Worm (Caenorhabditis elegans) whole organism, L4 larva: Measurements from ENCODE around the gene zig-3.

Experiments used
- D1046.2 ChIP-seq: fragments of 200-800 bp; sonication (Bioruptor generic); IDR thresholded peaks from 2 replicates; pipeline ENCODE4 v1.3.6; 2022; ENCODE audit warnings: missing genetic modification characterization, missing compliant biosample characterization
- F49E8.2 ChIP-seq: sonication (generic microtip); optimal IDR thresholded peaks from 2 replicates; lab custom pipeline; 2016; ENCODE audit warnings: missing compliant biosample characterization, mild to moderate bottlenecking, missing genetic modification characterization, borderline replicate concordance
- T26A8.4 ChIP-seq: fragments of 200-800 bp; sonication (Bioruptor generic); IDR thresholded peaks from 2 replicates; pipeline ENCODE4 v1.3.6; 2022; ENCODE audit warnings: missing genetic modification characterization, missing compliant biosample characterization
- Y48G9A.11 ChIP-seq: fragments of 200-800 bp; sonication (Bioruptor generic); IDR thresholded peaks from 2 replicates; pipeline ENCODE4 v1.3.6; 2022; ENCODE audit warnings: missing genetic modification reagents, missing genetic modification characterization, missing compliant biosample characterization
- Y75B8A.6 ChIP-seq: fragments of 200-800 bp; sonication (Bioruptor generic); IDR thresholded peaks from 2 replicates; pipeline ENCODE4 v1.3.6; 2022; ENCODE audit warnings: missing genetic modification reagents, missing genetic modification characterization, missing compliant biosample characterization
- ama-1 ChIP-seq: fragments of 150-350 bp; optimal IDR thresholded peaks from 2 replicates; lab custom pipeline; 2014; ENCODE audit warnings: inconsistent platforms, mixed read lengths
- attf-4 ChIP-seq: sonication (generic microtip); optimal IDR thresholded peaks from 3 replicates; lab custom pipeline; 2017; ENCODE audit warnings: missing biosample characterization, missing genetic modification characterization
- ceh-62 ChIP-seq: sonication (generic microtip); optimal IDR thresholded peaks from 2 replicates; lab custom pipeline; 2017; ENCODE audit warnings: missing biosample characterization, missing genetic modification characterization
- ceh-82 ChIP-seq: sonication (generic microtip); optimal IDR thresholded peaks from 2 replicates; lab custom pipeline; 2017; ENCODE audit warnings: missing biosample characterization, missing genetic modification characterization
- daf-12 ChIP-seq: fragments of 150-350 bp; optimal IDR thresholded peaks from 2 replicates; lab custom pipeline; 2014; ENCODE audit warnings: missing biosample characterization, missing genetic modification reagents, missing genetic modification characterization
- dmd-8 ChIP-seq: fragments of 200-800 bp; sonication (Bioruptor generic); IDR thresholded peaks from 2 replicates; pipeline ENCODE4 v1.3.6; 2022; ENCODE audit warnings: missing genetic modification characterization, missing compliant biosample characterization
- dpl-1 ChIP-seq: fragments of 150-350 bp; optimal IDR thresholded peaks from 2 replicates; lab custom pipeline; 2014; ENCODE audit warnings: missing biosample characterization, missing genetic modification reagents, missing genetic modification characterization
- egl-27 ChIP-seq: sonication (generic microtip); optimal IDR thresholded peaks from 3 replicates; lab custom pipeline; 2017; ENCODE audit warnings: missing biosample characterization, missing genetic modification reagents, missing genetic modification characterization
- egl-43 ChIP-seq: fragments of 200-800 bp; sonication (Bioruptor generic); IDR thresholded peaks from 2 replicates; pipeline ENCODE4 v1.3.6; 2022; ENCODE audit warnings: missing genetic modification reagents, missing genetic modification characterization, missing compliant biosample characterization
- fos-1 ChIP-seq: fragments of 150-350 bp; optimal IDR thresholded peaks from 2 replicates; lab custom pipeline; 2014; ENCODE audit warnings: missing biosample characterization, missing genetic modification characterization
- gei-8 ChIP-seq: fragments of 200-800 bp; sonication (Bioruptor generic); optimal IDR thresholded peaks from 2 replicates; lab custom pipeline; 2018; ENCODE audit warnings: mild to moderate bottlenecking, missing genetic modification characterization, missing compliant biosample characterization
- hif-1 ChIP-seq, 2 experiments: sonication (generic microtip); optimal IDR thresholded peaks; 2 replicates each; lab custom pipeline; 2016 to 2017; ENCODE audit warnings: missing compliant biosample characterization in 2 of 2, missing genetic modification characterization in 2 of 2, missing genetic modification reagents in 2 of 2, missing genotype in 2 of 2, mild to moderate bottlenecking in 1 of 2
- hlh-30 ChIP-seq: sonication (generic microtip); optimal IDR thresholded peaks from 2 replicates; lab custom pipeline; 2017; ENCODE audit warnings: antibody characterized with exemption, mild to moderate bottlenecking, missing genetic modification characterization, missing compliant biosample characterization; ENCODE audit not compliant: insufficient read depth
- lim-7 ChIP-seq: fragments of 200-800 bp; sonication (Bioruptor generic); IDR thresholded peaks from 2 replicates; pipeline ENCODE4 v1.3.6; 2022; ENCODE audit warnings: missing genetic modification characterization, missing compliant biosample characterization
- lin-1 ChIP-seq: fragments of 200-800 bp; sonication (Bioruptor generic); IDR thresholded peaks from 2 replicates; pipeline ENCODE4 v1.3.6; 2022; ENCODE audit warnings: missing genetic modification reagents, missing genetic modification characterization, missing compliant biosample characterization
- lin-38 ChIP-seq: fragments of 200-800 bp; sonication (Bioruptor generic); IDR thresholded peaks from 2 replicates; pipeline ENCODE4 v1.3.6; 2022; ENCODE audit warnings: missing genetic modification reagents, missing genetic modification characterization, missing compliant biosample characterization
- lin-39 ChIP-seq: fragments of 150-350 bp; optimal IDR thresholded peaks from 2 replicates; lab custom pipeline; 2014; ENCODE audit warnings: missing biosample characterization, missing genetic modification reagents, missing genetic modification characterization
- lsy-2 ChIP-seq, 2 experiments: fragments of 150-350 bp in 1 of 2; sonication (generic microtip) in 1 of 2; optimal IDR thresholded peaks; 2 replicates each; lab custom pipeline; 2014 to 2017; ENCODE audit warnings: missing biosample characterization in 2 of 2, missing genetic modification characterization in 2 of 2
- madf-9 ChIP-seq: fragments of 200-800 bp; sonication (Bioruptor generic); conservative IDR thresholded peaks from 2 replicates; pipeline ENCODE4 v1.3.6; 2022; ENCODE audit warnings: missing genetic modification reagents, missing genetic modification characterization, missing compliant biosample characterization
- mxl-2 ChIP-seq: fragments of 200-800 bp; sonication (Bioruptor generic); conservative IDR thresholded peaks from 2 replicates; pipeline ENCODE4 v1.3.6; 2022; ENCODE audit warnings: missing genetic modification reagents, missing genetic modification characterization, missing compliant biosample characterization
- mxl-3 ChIP-seq: fragments of 200-800 bp; sonication (Bioruptor generic); optimal IDR thresholded peaks from 2 replicates; lab custom pipeline; 2018; ENCODE audit warnings: mild to moderate bottlenecking, missing genetic modification characterization, missing compliant biosample characterization
- nhr-102 ChIP-seq: sonication (generic microtip); optimal IDR thresholded peaks from 2 replicates; lab custom pipeline; 2016; ENCODE audit warnings: mild to moderate bottlenecking, missing genetic modification characterization, moderate library complexity, missing compliant biosample characterization
- nhr-41 ChIP-seq: fragments of 200-800 bp; sonication (Bioruptor generic); IDR thresholded peaks from 2 replicates; pipeline ENCODE4 v1.3.6; 2022; ENCODE audit warnings: missing genetic modification reagents, missing genetic modification characterization, missing compliant biosample characterization
- nhr-42 ChIP-seq: fragments of 200-800 bp; sonication (Bioruptor generic); IDR thresholded peaks from 2 replicates; pipeline ENCODE4 v1.3.6; 2022; ENCODE audit warnings: missing genetic modification characterization, missing compliant biosample characterization
- nhr-48 ChIP-seq: sonication (generic microtip); optimal IDR thresholded peaks from 2 replicates; lab custom pipeline; 2016; ENCODE audit warnings: mild to moderate bottlenecking, missing genetic modification characterization, missing compliant biosample characterization
- nhr-6 ChIP-seq: fragments of 150-350 bp; optimal IDR thresholded peaks from 2 replicates; lab custom pipeline; 2014; ENCODE audit warnings: missing biosample characterization, missing genetic modification characterization
- nhr-77 ChIP-seq: fragments of 150-350 bp; optimal IDR thresholded peaks from 2 replicates; lab custom pipeline; 2014; ENCODE audit warnings: missing biosample characterization, missing genetic modification characterization
- pha-4 ChIP-seq, 2 experiments: fragments of 150-350 bp in 1 of 2; fragments of 200-800 bp in 1 of 2; sonication (Bioruptor generic) in 1 of 2; IDR thresholded peaks in 1 of 2; optimal IDR thresholded peaks in 1 of 2; 2 replicates each; pipeline versions ENCODE4 v1.3.6 to Lab custom; 2014 to 2022; ENCODE audit warnings: missing genetic modification characterization in 2 of 2, missing genetic modification reagents in 2 of 2, missing biosample characterization in 1 of 2, missing compliant biosample characterization in 1 of 2
- rbr-2 ChIP-seq: sonication (generic microtip); optimal IDR thresholded peaks from 2 replicates; lab custom pipeline; 2016; ENCODE audit warnings: missing genotype, missing genetic modification characterization, missing compliant biosample characterization
- snpc-1.2 ChIP-seq: fragments of 200-800 bp; sonication (Bioruptor generic); IDR thresholded peaks from 2 replicates; pipeline ENCODE4 v1.3.6; 2022; ENCODE audit warnings: missing genetic modification reagents, missing genetic modification characterization, missing compliant biosample characterization
- spr-1 ChIP-seq: sonication (generic microtip); optimal IDR thresholded peaks from 2 replicates; lab custom pipeline; 2016; ENCODE audit warnings: mild to moderate bottlenecking, missing genetic modification characterization, missing compliant biosample characterization
- spr-3 ChIP-seq: fragments of 200-800 bp; sonication (Bioruptor generic); optimal IDR thresholded peaks from 2 replicates; lab custom pipeline; 2018; ENCODE audit warnings: mild to moderate bottlenecking, missing genetic modification characterization, missing compliant biosample characterization
- tag-97 ChIP-seq: fragments of 200-800 bp; sonication (Bioruptor generic); IDR thresholded peaks from 2 replicates; pipeline ENCODE4 v1.3.6; 2022; ENCODE audit warnings: missing genetic modification characterization, missing compliant biosample characterization
- tra-1 ChIP-seq: fragments of 200-800 bp; sonication (Bioruptor generic); IDR thresholded peaks from 2 replicates; pipeline ENCODE4 v1.3.6; 2022; ENCODE audit warnings: missing genetic modification reagents, missing genetic modification characterization, missing compliant biosample characterization
- unc-130 ChIP-seq: sonication (generic microtip); optimal IDR thresholded peaks from 2 replicates; lab custom pipeline; 2016; ENCODE audit warnings: missing genetic modification reagents, missing genetic modification characterization, missing compliant biosample characterization
- unc-62 ChIP-seq, 3 experiments: fragments of 150-350 bp in 1 of 3; sonication (generic microtip); optimal IDR thresholded peaks in 2 of 3; peaks in 1 of 3; 1 replicate in 1 of 3; 2 replicates in 2 of 3; lab custom pipeline; 2014 to 2017; ENCODE audit warnings: missing biosample characterization in 3 of 3, missing genetic modification characterization in 3 of 3, missing genetic modification reagents in 3 of 3, missing genotype in 1 of 3
- zfp-3 ChIP-seq: fragments of 200-800 bp; sonication (Bioruptor generic); conservative IDR thresholded peaks from 2 replicates; pipeline ENCODE4 v1.3.6; 2022; ENCODE audit warnings: missing genetic modification reagents, missing genetic modification characterization, missing compliant biosample characterization
- zip-11 ChIP-seq: fragments of 200-800 bp; sonication (Bioruptor generic); IDR thresholded peaks from 2 replicates; pipeline ENCODE4 v1.3.6; 2022; ENCODE audit warnings: missing genetic modification characterization, missing compliant biosample characterization
- zip-2 ChIP-seq: fragments of 150-350 bp; optimal IDR thresholded peaks from 2 replicates; lab custom pipeline; 2014; ENCODE audit warnings: missing biosample characterization, missing genetic modification characterization
- ztf-7 ChIP-seq: fragments of 150-350 bp; optimal IDR thresholded peaks from 2 replicates; lab custom pipeline; 2014; ENCODE audit warnings: missing biosample characterization, missing genetic modification characterization

zig-3 gene

ce11 chrX:7892296-7892695 lies 38.3 kb upstream of the zig-3 start, which contains the start of gene C39D10.5:
TSS of gene C39D10.5 (minus strand) at chrX:7892396.
- TF ChIP-seq egl-27 (tag; lab: Kevin White, UChicago): no peak
- no peak for TF ChIP-seq attf-4 (tag; lab: Kevin White, UChicago)
- no peak for TF ChIP-seq nhr-42 (GFP tag; lab: Robert Waterston, UW)
- TF ChIP-seq, all 104 proteins: peak for 0

DNA sequence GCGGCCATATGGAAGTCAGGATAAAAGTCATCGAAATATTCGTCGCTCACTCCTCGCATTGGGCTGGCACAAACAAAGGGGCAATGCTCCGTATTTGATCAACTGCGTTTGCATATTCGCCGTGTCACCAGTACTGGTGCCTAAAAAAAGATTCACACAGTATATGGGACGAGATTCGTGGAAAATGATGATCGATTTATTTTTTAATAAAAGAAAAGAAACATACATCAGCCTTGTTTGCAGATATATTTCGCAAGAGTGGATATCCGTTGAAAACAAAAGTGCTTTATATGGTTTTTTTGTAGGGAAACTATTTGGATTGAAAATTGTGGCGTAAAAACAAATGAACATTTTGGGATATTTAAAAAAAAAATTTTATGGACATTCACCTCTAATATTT lies 32.9 kb upstream of the zig-3 start, which contains the start of gene latd-1:
Gene latd-1 (minus strand): TSS at position 101 of the 400 bp plus-strand sequence.
- TF ChIP-seq spr-3 (GFP tag; lab: Kevin White, UChicago) (no peak), nhr-41 (GFP tag; lab: Robert Waterston, UW) (no peak), hif-1 (tag; optimal IDR thresholded peaks at IDR 0.05; lab: Kevin White, UChicago) (no peak), lin-39 (tag; lab: Kevin White, UChicago) (no peak)

- TF ChIP-seq tra-1 (GFP tag; lab: Robert Waterston, UW) (0 out of 2 replicates have a peak, but pooled peaks have one; percentile 33), daf-12 (tag; lab: Kevin White, UChicago) (no peak), pha-4 (GFP tag; IDR thresholded peaks at IDR 0.05; lab: Robert Waterston, UW) (peak; percentile 55; the same call in 1 of the 2 replicates), pha-4 (tag; optimal IDR thresholded peaks at IDR 0.05; lab: Kevin White, UChicago) (no peak), madf-9 (peak; percentile 54; the same call in 1 of the 2 replicates), attf-4 (tag; lab: Kevin White, UChicago) (no peak), zip-2 (tag; lab: Kevin White, UChicago) (no peak), dpl-1 (no peak), ceh-62 (no peak), lsy-2 (tag; optimal IDR thresholded peaks at IDR 0.05; lab: Kevin White, UChicago) (no peak), nhr-42 (GFP tag; lab: Robert Waterston, UW) (no peak), nhr-77 (tag; lab: Kevin White, UChicago) (no peak), nhr-102 (tag; lab: Kevin White, UChicago) (no peak), gei-8 (GFP tag; lab: Kevin White, UChicago) (no peak), fos-1 (tag; lab: Kevin White, UChicago) (no peak), zip-11 (no peak), F49E8.2 (tag; lab: Kevin White, UChicago) (peak; percentile 31), ceh-82 (tag; lab: Kevin White, UChicago) (no peak), unc-130 (GFP tag; lab: Kevin White, UChicago) (peak; percentile 41), nhr-48 (tag; lab: Kevin White, UChicago) (peak; percentile 37), spr-1 (tag; lab: Kevin White, UChicago) (no peak), mxl-2 (GFP tag; lab: Robert Waterston, UW) (no peak), snpc-1.2 (GFP tag; lab: Robert Waterston, UW) (no peak; the same call in 1 of the 2 replicates), rbr-2 (tag; lab: Kevin White, UChicago) (no peak), nhr-6 (tag; lab: Kevin White, UChicago) (no peak), ztf-7 (tag; lab: Kevin White, UChicago) (peak; percentile 3), egl-43 (no peak), T26A8.4 (GFP tag; lab: Robert Waterston, UW) (no peak), tag-97 (GFP tag; lab: Robert Waterston, UW) (no peak), lin-1 (GFP tag; lab: Robert Waterston, UW) (0 out of 2 replicates have a peak, but pooled peaks have one; percentile 18), hlh-30 (tag; lab: Kevin White, UChicago) (peak; percentile 21), zfp-3 (GFP tag; lab: Robert Waterston, UW) (peak; percentile 76), Y75B8A.6 (GFP tag; lab: Robert Waterston, UW) (peak; percentile 38; the same call in 1 of the 2 replicates), ama-1 (lab: Kevin White, UChicago) (no peak), dmd-8 (GFP tag; lab: Robert Waterston, UW) (0 out of 2 replicates have a peak, but pooled peaks have one; percentile 70), unc-62 (GFP tag; optimal IDR thresholded peaks at IDR 0.05 in 1 of 2; lab: Kevin White, UChicago) (no peak), unc-62 (tag; optimal IDR thresholded peaks at IDR 0.05; lab: Kevin White, UChicago) (no peak), lin-38 (GFP tag; lab: Robert Waterston, UW) (peak; percentile 60), mxl-3 (GFP tag; lab: Kevin White, UChicago) (peak; percentile 10), D1046.2 (0 out of 2 replicates have a peak, but pooled peaks have one; percentile 74), lim-7 (peak; percentile 80), Y48G9A.11 (GFP tag; lab: Robert Waterston, UW) (no peak)
Observed at ce11 chrX:7898131-7898530, 32.4 kb upstream of the zig-3 start.
